Fruit fly (Drosophila melanogaster): ENCODE measurements around the gene Tom70.

DNA sequence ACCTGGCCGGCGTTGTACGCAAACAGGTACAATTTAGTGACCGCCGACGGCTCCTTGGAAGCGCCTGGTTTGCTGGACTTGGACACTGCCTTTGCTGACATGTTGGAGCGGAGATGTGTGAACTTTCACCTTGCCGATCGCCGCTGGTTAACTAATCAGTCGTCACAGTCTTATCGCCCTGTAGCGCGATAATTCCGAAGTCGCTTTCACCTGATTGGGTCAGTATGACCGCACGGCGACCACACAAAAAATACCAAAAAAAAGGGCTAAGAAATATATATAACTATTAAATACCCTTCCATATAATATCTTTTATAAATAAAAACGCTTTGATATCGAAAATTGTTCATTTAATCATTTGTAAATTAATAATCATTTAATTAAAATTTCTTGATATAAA, 36.3 kb downstream of the Tom70 start, which contains the start of gene Hacd1:
- no peak for TF ChIP-seq EcR (GFP tag; optimal IDR thresholded peaks at IDR 0.05)
- no peak for TF ChIP-seq psq (optimal IDR thresholded peaks at IDR 0.05)
- TF ChIP-seq usp (GFP tag; optimal IDR thresholded peaks at IDR 0.05): no peak
- no peak for TF ChIP-seq pan (optimal IDR thresholded peaks at IDR 0.05)
- TF ChIP-seq Dll (optimal IDR thresholded peaks at IDR 0.05): no peak
